Fruit fly (Drosophila melanogaster) whole organism, pupa: ENCODE measurements around the gene obe.

Source experiments
- CG13204 ChIP-seq: fragments of 200-800 bp; sonication (Bioruptor generic); optimal IDR thresholded peaks from 2 replicates; lab custom pipeline; 2018; ENCODE audit warnings: missing biosample characterization, mild to moderate bottlenecking, missing genetic modification characterization, moderate library complexity
- CG17806 ChIP-seq: fragments of 200-800 bp; sonication (Bioruptor generic); optimal IDR thresholded peaks from 2 replicates; lab custom pipeline; 2018; ENCODE audit warnings: missing biosample characterization, mild to moderate bottlenecking, missing genetic modification characterization, moderate library complexity
- CG8159 ChIP-seq: fragments of 200-800 bp; sonication (Bioruptor generic); optimal IDR thresholded peaks from 3 replicates; lab custom pipeline; 2018; ENCODE audit warnings: missing biosample characterization, mild to moderate bottlenecking, missing genetic modification characterization, moderate library complexity
- CG9948 ChIP-seq: fragments of 200-800 bp; sonication (Bioruptor generic); optimal IDR thresholded peaks from 2 replicates; lab custom pipeline; 2018; ENCODE audit warnings: missing biosample characterization, mild to moderate bottlenecking, missing genetic modification characterization, moderate library complexity
- D1 ChIP-seq: fragments of 200-800 bp; sonication (Bioruptor generic); optimal IDR thresholded peaks from 2 replicates; lab custom pipeline; 2018; ENCODE audit warnings: missing biosample characterization, mild to moderate bottlenecking, missing genetic modification characterization, moderate library complexity
- EcR ChIP-seq: fragments of 200-800 bp; sonication (Bioruptor generic); optimal IDR thresholded peaks from 3 replicates; lab custom pipeline; 2019; ENCODE audit warnings: missing biosample characterization, missing genetic modification characterization, mild to moderate bottlenecking, moderate library complexity, missing genetic modification reagents
- Pif1B ChIP-seq: fragments of 200-800 bp; sonication (Bioruptor generic); optimal IDR thresholded peaks from 3 replicates; lab custom pipeline; 2016; ENCODE audit warnings: missing biosample characterization, missing genetic modification characterization
- Snoo ChIP-seq: fragments of 200-800 bp; sonication (Bioruptor generic); optimal IDR thresholded peaks from 3 replicates; lab custom pipeline; 2017; ENCODE audit warnings: missing biosample characterization, mild to moderate bottlenecking, missing genetic modification characterization, inconsistent platforms
- fd96Ca ChIP-seq: fragments of 200-800 bp; sonication (Bioruptor generic); IDR thresholded peaks from 3 replicates; pipeline ENCODE4 v1.3.6; 2022; ENCODE audit warnings: missing biosample characterization, missing genetic modification characterization
- rn ChIP-seq: fragments of 200-800 bp; sonication (Bioruptor generic); IDR thresholded peaks from 2 replicates; pipeline ENCODE4 v1.3.6; 2022; ENCODE audit warnings: missing biosample characterization, missing genetic modification characterization

- TF ChIP-seq EcR (GFP tag; lab: Kevin White, UChicago): no peak
- no peak for TF ChIP-seq rn (GFP tag; lab: Robert Waterston, UW)
- no peak for TF ChIP-seq D1 (tag; lab: Kevin White, UChicago)
- no peak for TF ChIP-seq CG9948 (tag; lab: Kevin White, UChicago)
- no peak for TF ChIP-seq CG13204 (GFP tag; lab: Kevin White, UChicago)
- TF ChIP-seq fd96Ca (GFP tag; lab: Robert Waterston, UW): no peak
- no peak for TF ChIP-seq CG17806 (tag; lab: Kevin White, UChicago)
- no peak for TF ChIP-seq CG8159 (tag; lab: Kevin White, UChicago)
- TF ChIP-seq Snoo (tag; lab: Kevin White, UChicago): no peak
- TF ChIP-seq Pif1B (GFP tag; lab: Kevin White, UChicago): no peak
Observed at dm6 chr3R:15513208-15513607, 27.4 kb downstream of the obe start.
